Fruit fly (Drosophila melanogaster): Measurements from ENCODE around the gene CG43175.

Gene CG43175

dm6 chr3R:17604198-17604879 is 26.2 kb upstream of the CG43175 start:
- TF ChIP-seq pan (optimal IDR thresholded peaks at IDR 0.05) = no peak
- TF ChIP-seq psq (optimal IDR thresholded peaks at IDR 0.05) = no peak
- TF ChIP-seq usp (GFP tag; optimal IDR thresholded peaks at IDR 0.05) = no peak

DNA sequence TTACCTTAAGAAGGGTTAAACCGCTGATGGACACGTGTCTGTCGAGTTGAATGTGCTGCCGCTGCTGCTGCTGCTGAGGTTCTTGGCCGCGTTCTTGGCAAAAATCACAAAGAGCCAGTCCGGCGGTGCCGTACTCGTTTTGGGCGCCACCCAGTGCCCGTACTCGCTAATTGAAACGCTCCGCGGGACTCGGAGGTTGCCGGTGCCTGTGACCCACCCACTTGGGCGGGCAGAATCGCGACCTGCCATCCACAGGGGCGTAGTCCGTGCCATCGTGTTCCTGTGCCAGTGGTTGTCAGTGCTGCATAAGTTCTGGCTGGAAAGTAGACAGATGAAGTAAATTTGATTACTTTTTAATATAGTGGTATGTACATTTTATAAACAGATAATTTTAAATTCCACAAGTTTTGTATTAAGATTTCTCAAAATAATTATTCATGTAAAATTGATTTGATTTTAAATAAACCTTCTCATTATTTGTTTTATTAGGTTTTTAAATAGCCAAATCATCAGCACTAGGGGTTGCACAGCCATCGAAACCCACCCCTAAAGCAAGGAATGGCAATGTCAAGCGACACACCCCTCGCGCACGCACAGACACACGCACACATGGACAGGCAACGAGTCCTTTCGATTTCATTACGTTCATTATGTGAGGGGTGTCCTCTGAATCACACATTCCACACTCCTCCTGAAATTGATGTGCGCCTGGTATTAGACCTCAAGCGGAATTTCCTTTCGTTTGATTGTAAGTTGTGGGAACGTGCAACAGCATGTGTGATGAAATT is 25.4 kb upstream of the CG43175 start:
- TF ChIP-seq usp (GFP tag; optimal IDR thresholded peaks at IDR 0.05) (no peak), CG8478 (optimal IDR thresholded peaks at IDR 0.05) (no peak), EcR (GFP tag; optimal IDR thresholded peaks at IDR 0.05) (no peak), psq (optimal IDR thresholded peaks at IDR 0.05) (no peak), pan (optimal IDR thresholded peaks at IDR 0.05) (no peak), Dll (optimal IDR thresholded peaks at IDR 0.05) (no peak)

DNA sequence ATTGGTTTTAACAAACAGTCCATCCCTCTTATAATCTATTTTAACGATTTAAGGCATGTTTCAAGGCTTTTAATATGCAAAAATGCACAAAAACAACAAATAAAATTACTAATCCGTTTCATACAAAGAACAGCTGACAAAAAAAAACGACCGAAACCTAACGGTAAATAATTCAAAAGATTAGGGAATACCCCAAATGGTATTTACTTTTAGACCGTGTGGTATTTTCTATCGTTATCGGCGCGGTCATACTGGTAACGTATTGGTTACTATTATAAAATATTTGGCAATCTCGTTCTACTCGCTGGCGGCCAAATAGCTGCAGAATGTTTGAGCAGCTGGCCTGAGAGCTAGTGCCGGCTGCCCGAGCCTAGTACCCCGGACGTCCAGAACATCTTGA is 24.6 kb upstream of the CG43175 start, which contains the start of gene sll:
TSS of gene sll (plus strand) at position 235 of the 400 bp plus-strand sequence.
- TF ChIP-seq pan (optimal IDR thresholded peaks at IDR 0.05) = no peak
- TF ChIP-seq usp (GFP tag; optimal IDR thresholded peaks at IDR 0.05) = no peak
- no peak for TF ChIP-seq CG8478 (optimal IDR thresholded peaks at IDR 0.05)

dm6 chr3R:17609059-17609458 is 21.5 kb upstream of the CG43175 start, which contains the start of gene CG14329:
CG14329 (plus strand) TSS chr3R:17609359.
- no peak for TF ChIP-seq usp (GFP tag; optimal IDR thresholded peaks at IDR 0.05)
- no peak for TF ChIP-seq CG8478 (optimal IDR thresholded peaks at IDR 0.05)

DNA sequence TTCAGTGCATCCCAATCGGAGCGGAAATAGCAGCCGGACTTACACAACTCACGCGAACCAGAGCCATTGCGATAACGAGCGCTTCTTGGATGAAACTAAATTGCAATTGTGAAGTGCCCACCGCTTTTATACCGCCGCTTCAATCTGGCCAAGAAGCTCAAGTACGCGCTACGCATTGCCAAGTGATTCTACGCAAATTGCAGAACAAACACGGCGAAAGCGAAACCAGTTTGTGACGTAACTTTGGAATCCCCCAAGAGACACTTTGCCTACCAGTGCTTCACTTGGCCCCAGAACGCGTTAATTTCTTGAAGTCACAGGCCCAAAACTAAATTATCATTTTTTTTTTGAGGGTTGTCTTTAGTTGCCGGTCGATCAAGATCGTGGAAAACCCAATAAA is 19.1 kb upstream of the CG43175 start, which contains the start of gene Edg91:
TSS of gene Edg91 (minus strand) at position 101 of the 400 bp plus-strand sequence.
- no peak for TF ChIP-seq CG8478 (optimal IDR thresholded peaks at IDR 0.05)
- no peak for TF ChIP-seq pan (optimal IDR thresholded peaks at IDR 0.05)
- no peak for TF ChIP-seq psq (optimal IDR thresholded peaks at IDR 0.05)
- no peak for TF ChIP-seq Dll (optimal IDR thresholded peaks at IDR 0.05)
- no peak for TF ChIP-seq usp (GFP tag; optimal IDR thresholded peaks at IDR 0.05)

- TF ChIP-seq psq (optimal IDR thresholded peaks at IDR 0.05) (no peak), usp (GFP tag; optimal IDR thresholded peaks at IDR 0.05) (no peak), pan (optimal IDR thresholded peaks at IDR 0.05) (no peak), EcR (GFP tag; optimal IDR thresholded peaks at IDR 0.05) (no peak), Dll (optimal IDR thresholded peaks at IDR 0.05) (no peak), CG8478 (optimal IDR thresholded peaks at IDR 0.05) (no peak)
These were observed 18.7 kb upstream of the CG43175 start for dm6 chr3R:17611836-17612235.

DNA sequence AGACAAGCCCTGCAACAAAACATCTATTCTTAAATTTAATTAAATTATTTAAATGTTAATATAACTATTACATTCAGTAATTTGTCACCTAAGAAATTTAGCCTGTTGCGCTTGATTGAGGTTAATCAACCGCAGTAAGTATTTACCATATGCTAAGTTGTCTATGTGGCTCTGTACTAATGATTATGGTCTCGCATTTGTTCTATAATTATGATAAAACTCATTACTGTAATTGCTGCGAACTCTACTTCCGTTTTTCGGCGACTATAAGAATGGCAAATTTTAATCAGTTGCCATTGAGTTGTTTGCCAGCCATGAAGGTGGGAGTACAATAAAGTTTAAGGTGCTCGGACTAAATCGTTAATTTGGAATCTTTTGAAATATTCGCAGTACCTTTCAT is 17.9 kb upstream of the CG43175 start, which contains the start of gene CG34281:
TSS of gene CG34281 (plus strand) at position 301 of the 400 bp plus-strand sequence.
- TF ChIP-seq psq (optimal IDR thresholded peaks at IDR 0.05) (no peak), Dll (optimal IDR thresholded peaks at IDR 0.05) (no peak), pan (optimal IDR thresholded peaks at IDR 0.05) (no peak), EcR (GFP tag; optimal IDR thresholded peaks at IDR 0.05) (no peak), usp (GFP tag; optimal IDR thresholded peaks at IDR 0.05) (no peak), CG8478 (optimal IDR thresholded peaks at IDR 0.05) (no peak)

DNA sequence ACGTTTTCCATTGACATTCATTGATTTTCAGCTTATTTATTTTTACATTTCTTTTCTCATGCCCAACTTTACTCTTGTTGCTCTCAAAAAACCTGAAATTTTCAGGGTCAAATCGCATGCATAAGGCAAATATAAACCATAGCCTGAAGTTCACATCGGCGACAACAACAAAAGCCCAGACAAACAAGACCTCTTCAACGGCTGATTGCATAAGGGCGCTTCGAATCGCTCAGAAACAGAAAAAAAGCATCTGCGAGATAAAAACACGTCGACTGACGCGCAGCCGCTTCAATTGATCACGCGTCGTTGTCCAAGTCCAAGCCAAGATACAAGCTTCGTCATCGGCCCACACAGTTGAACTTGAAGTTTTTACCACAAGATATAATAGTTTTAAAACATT is 17.0 kb upstream of the CG43175 start, which contains the start of gene CG14327:
TSS of gene CG14327 (plus strand) at position 161 of the 400 bp plus-strand sequence.
- no peak for TF ChIP-seq CG8478 (optimal IDR thresholded peaks at IDR 0.05)
- TF ChIP-seq pan (optimal IDR thresholded peaks at IDR 0.05) = no peak
- no peak for TF ChIP-seq Dll (optimal IDR thresholded peaks at IDR 0.05)
- no peak for TF ChIP-seq psq (optimal IDR thresholded peaks at IDR 0.05)
- no peak for TF ChIP-seq usp (GFP tag; optimal IDR thresholded peaks at IDR 0.05)
- no peak for TF ChIP-seq EcR (GFP tag; optimal IDR thresholded peaks at IDR 0.05)

dm6 chr3R:17615076-17615475 is 15.4 kb upstream of the CG43175 start:
- TF ChIP-seq Dll (optimal IDR thresholded peaks at IDR 0.05) (no peak), CG8478 (optimal IDR thresholded peaks at IDR 0.05) (no peak), pan (optimal IDR thresholded peaks at IDR 0.05) (no peak), psq (optimal IDR thresholded peaks at IDR 0.05) (no peak), usp (GFP tag; optimal IDR thresholded peaks at IDR 0.05) (no peak), EcR (GFP tag; optimal IDR thresholded peaks at IDR 0.05) (no peak)

DNA sequence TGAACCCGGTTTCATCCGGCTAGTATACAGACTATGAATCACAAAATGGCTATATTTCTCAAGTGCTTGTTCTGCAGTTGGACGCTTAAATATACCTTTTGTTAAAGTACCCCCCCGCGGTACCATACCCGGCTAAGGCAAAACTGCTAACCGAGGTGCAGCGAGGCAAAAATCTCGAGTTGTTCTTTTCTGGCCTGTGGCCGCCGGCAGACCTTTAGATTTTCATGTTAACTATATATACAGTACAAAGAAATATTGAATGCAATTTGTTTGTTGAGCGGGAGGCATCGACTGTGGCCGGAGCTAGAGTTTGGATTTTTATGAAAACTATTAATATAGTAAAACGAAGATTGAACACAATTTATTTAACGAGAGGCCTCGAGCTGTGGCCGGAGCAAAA is 14.8 kb upstream of the CG43175 start:
- no peak for TF ChIP-seq EcR (GFP tag; optimal IDR thresholded peaks at IDR 0.05)
- TF ChIP-seq CG8478 (optimal IDR thresholded peaks at IDR 0.05) = no peak
- no peak for TF ChIP-seq Dll (optimal IDR thresholded peaks at IDR 0.05)
- TF ChIP-seq usp (GFP tag; optimal IDR thresholded peaks at IDR 0.05) = no peak
- no peak for TF ChIP-seq psq (optimal IDR thresholded peaks at IDR 0.05)
- no peak for TF ChIP-seq pan (optimal IDR thresholded peaks at IDR 0.05)

dm6 chr3R:17616541-17616940 is 14.0 kb upstream of the CG43175 start:
- no peak for TF ChIP-seq pan (optimal IDR thresholded peaks at IDR 0.05)
- no peak for TF ChIP-seq Dll (optimal IDR thresholded peaks at IDR 0.05)
- TF ChIP-seq CG8478 (optimal IDR thresholded peaks at IDR 0.05) = no peak
- TF ChIP-seq usp (GFP tag; optimal IDR thresholded peaks at IDR 0.05) = no peak
- TF ChIP-seq psq (optimal IDR thresholded peaks at IDR 0.05) = no peak
- TF ChIP-seq EcR (GFP tag; optimal IDR thresholded peaks at IDR 0.05) = no peak

Measured in whole organism.